Worm (Caenorhabditis elegans) whole organism, L4/young adult: ENCODE results near the gene srw-22.

Experiments
- W03F9.2 ChIP-seq: fragments of 150-350 bp; optimal IDR thresholded peaks from 2 replicates; lab custom pipeline; 2014; ENCODE audit warnings: missing biosample characterization, missing genetic modification characterization
- dao-5 ChIP-seq: sonication (generic microtip); optimal IDR thresholded peaks from 2 replicates; lab custom pipeline; 2016; ENCODE audit warnings: missing genotype, missing genetic modification characterization, moderate library complexity, missing compliant biosample characterization
- him-1 ChIP-seq: sonication (generic microtip); optimal IDR thresholded peaks from 2 replicates; lab custom pipeline; 2016; ENCODE audit warnings: missing genotype, missing genetic modification reagents, missing genetic modification characterization, missing compliant biosample characterization

Gene srw-22

ce11 chrV:15293865-15294264, 25.5 kb downstream of the srw-22 start, which contains the start of gene str-96:
TSS of gene str-96 (minus strand) at chrV:15293965.
- TF ChIP-seq dao-5 (tag; lab: Kevin White, UChicago) (no peak), W03F9.2 (tag; lab: Kevin White, UChicago) (no peak), him-1 (tag; lab: Kevin White, UChicago) (no peak)

- no peak for TF ChIP-seq W03F9.2 (tag; lab: Kevin White, UChicago)
- TF ChIP-seq him-1 (tag; lab: Kevin White, UChicago), result no peak
- TF ChIP-seq dao-5 (tag; lab: Kevin White, UChicago), result no peak
Measured at ce11 chrV:15298597-15298996, 30.2 kb downstream of the srw-22 start, which contains the start of gene cpr-3. TSS of gene cpr-3 (minus strand) at chrV:15298700.

ce11 chrV:15303625-15304024, 35.2 kb downstream of the srw-22 start, which contains the start of gene srx-48:
TSS of gene srx-48 (minus strand) at chrV:15303725.
- TF ChIP-seq dao-5 (tag; lab: Kevin White, UChicago), result no peak
- no peak for TF ChIP-seq him-1 (tag; lab: Kevin White, UChicago)
- TF ChIP-seq W03F9.2 (tag; lab: Kevin White, UChicago), result no peak

ce11 chrV:15305502-15305901, 37.1 kb downstream of the srw-22 start, which contains the start of gene T26H8.5:
TSS of gene T26H8.5 (minus strand) at chrV:15305602.
- TF ChIP-seq him-1 (tag; lab: Kevin White, UChicago) (no peak), dao-5 (tag; lab: Kevin White, UChicago) (no peak), W03F9.2 (tag; lab: Kevin White, UChicago) (no peak)

- TF ChIP-seq dao-5 (tag; lab: Kevin White, UChicago) (no peak), him-1 (tag; lab: Kevin White, UChicago) (no peak), W03F9.2 (tag; lab: Kevin White, UChicago) (no peak)
Measured at ce11 chrV:15306745-15307144, 38.3 kb downstream of the srw-22 start, which contains the start of gene T26H8.4. TSS of gene T26H8.4 (minus strand) at chrV:15306845.

- no peak for TF ChIP-seq him-1 (tag; lab: Kevin White, UChicago)
- TF ChIP-seq dao-5 (tag; lab: Kevin White, UChicago), result no peak
- TF ChIP-seq W03F9.2 (tag; lab: Kevin White, UChicago), result no peak
Measured at ce11 chrV:15309011-15309410, 40.6 kb downstream of the srw-22 start, which contains the start of gene srz-10. TSS of gene srz-10 (minus strand) at chrV:15309098.

ce11 chrV:15310780-15311179, 42.4 kb downstream of the srw-22 start, which contains the start of gene irld-62:
TSS of gene irld-62 (plus strand) at chrV:15311080.
- TF ChIP-seq him-1 (tag; lab: Kevin White, UChicago), result no peak
- TF ChIP-seq dao-5 (tag; lab: Kevin White, UChicago), result no peak
- no peak for TF ChIP-seq W03F9.2 (tag; lab: Kevin White, UChicago)

ce11 chrV:15313529-15313928, 45.1 kb downstream of the srw-22 start:
- no peak for TF ChIP-seq dao-5 (tag; lab: Kevin White, UChicago)
- TF ChIP-seq him-1 (tag; lab: Kevin White, UChicago), result no peak

ce11 chrV:15315827-15316527, 47.6 kb downstream of the srw-22 start, which contains the start of the genes srt-22 and nhr-246:
TSS of gene srt-22 (minus strand) at chrV:15315927.
TSS of gene nhr-246 (plus strand) at chrV:15316477.
- TF ChIP-seq him-1 (tag; lab: Kevin White, UChicago), result no peak
- no peak for TF ChIP-seq dao-5 (tag; lab: Kevin White, UChicago)
- no peak for TF ChIP-seq W03F9.2 (tag; lab: Kevin White, UChicago)

- TF ChIP-seq him-1 (tag; lab: Kevin White, UChicago) (no peak), W03F9.2 (tag; lab: Kevin White, UChicago) (no peak)
Measured at ce11 chrV:15318638-15319037, 50.2 kb downstream of the srw-22 start, which contains the start of gene nhr-291. TSS of gene nhr-291 (plus strand) at chrV:15318961.
